Worm (Caenorhabditis elegans) whole organism, L4/young adult: ENCODE measurements around the gene cls-3.

ENCODE experiments used
- W03F9.2 ChIP-seq: fragments of 150-350 bp; optimal IDR thresholded peaks from 2 replicates; lab custom pipeline; 2014; ENCODE audit warnings: missing biosample characterization, missing genetic modification characterization
- dao-5 ChIP-seq: sonication (generic microtip); optimal IDR thresholded peaks from 2 replicates; lab custom pipeline; 2016; ENCODE audit warnings: missing genotype, missing genetic modification characterization, moderate library complexity, missing compliant biosample characterization
- him-1 ChIP-seq: sonication (generic microtip); optimal IDR thresholded peaks from 2 replicates; lab custom pipeline; 2016; ENCODE audit warnings: missing genotype, missing genetic modification reagents, missing genetic modification characterization, missing compliant biosample characterization

Gene cls-3

DNA sequence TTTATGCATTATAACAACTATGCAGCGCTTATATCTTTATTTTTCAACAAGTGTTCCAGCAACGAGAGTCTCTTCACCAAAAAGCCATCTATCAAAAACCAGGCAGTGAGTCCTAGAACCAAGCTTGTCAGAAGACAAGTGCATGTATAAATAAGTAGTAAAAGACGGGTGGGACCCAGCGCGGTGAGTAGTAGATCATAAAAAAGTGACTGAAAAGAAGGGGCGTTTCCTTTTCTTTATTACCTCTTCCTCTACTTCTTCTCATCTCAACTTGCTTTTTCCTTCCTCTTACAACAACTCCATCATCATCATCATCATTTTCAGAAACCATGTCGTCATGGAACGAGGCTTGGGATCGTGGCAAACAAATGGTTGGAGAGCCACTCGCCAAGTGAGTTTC, 54.3 kb downstream of the cls-3 start, which contains the start of gene eat-4:
eat-4 (plus strand) TSS at position 301 of the 400 bp plus-strand sequence.
- TF ChIP-seq dao-5 (tag; lab: Kevin White, UChicago) (no peak), W03F9.2 (tag; lab: Kevin White, UChicago) (no peak), him-1 (tag; lab: Kevin White, UChicago) (no peak)
